Fruit fly (Drosophila melanogaster) whole organism, adult: Measurements from ENCODE around the gene BtbVII.

Experiments
- CG11617 ChIP-seq: fragments of 200-800 bp; sonication (Bioruptor generic); optimal IDR thresholded peaks from 2 replicates; lab custom pipeline; 2017; ENCODE audit warnings: mild to moderate bottlenecking, missing biosample characterization, missing genetic modification reagents, missing genetic modification characterization
- CG12768 ChIP-seq: fragments of 200-800 bp; sonication (Bioruptor generic); optimal IDR thresholded peaks from 2 replicates; lab custom pipeline; 2017; ENCODE audit warnings: missing biosample characterization, missing genetic modification characterization, mild to moderate bottlenecking, moderate library complexity, missing genetic modification reagents
- CG14711 ChIP-seq: fragments of 200-800 bp; sonication (Bioruptor generic); optimal IDR thresholded peaks from 2 replicates; lab custom pipeline; 2018; ENCODE audit warnings: missing biosample characterization, mild to moderate bottlenecking, missing genetic modification characterization, moderate library complexity
- CG1620 ChIP-seq: fragments of 200-800 bp; sonication (Bioruptor generic); optimal IDR thresholded peaks from 2 replicates; lab custom pipeline; 2016; ENCODE audit warnings: missing biosample characterization, missing genetic modification characterization
- CG33017 ChIP-seq: fragments of 200-800 bp; sonication (Bioruptor generic); optimal IDR thresholded peaks from 2 replicates; lab custom pipeline; 2018; ENCODE audit warnings: missing biosample characterization, mild to moderate bottlenecking, missing genetic modification characterization, moderate library complexity
- CG5204 ChIP-seq: fragments of 200-800 bp; sonication (Bioruptor generic); optimal IDR thresholded peaks from 2 replicates; lab custom pipeline; 2016; ENCODE audit warnings: missing biosample characterization, missing genetic modification characterization
- CG7045 ChIP-seq: fragments of 200-800 bp; sonication (Bioruptor generic); optimal IDR thresholded peaks from 2 replicates; lab custom pipeline; 2017; ENCODE audit warnings: missing biosample characterization, mild to moderate bottlenecking, missing genetic modification characterization
- CG7101 ChIP-seq: fragments of 200-800 bp; sonication (Bioruptor generic); optimal IDR thresholded peaks from 2 replicates; lab custom pipeline; 2018; ENCODE audit warnings: missing biosample characterization, mild to moderate bottlenecking, missing genetic modification characterization, moderate library complexity
- Clk ChIP-seq: fragments of 200-800 bp; sonication (Bioruptor generic); optimal IDR thresholded peaks from 2 replicates; lab custom pipeline; 2017; ENCODE audit warnings: missing biosample characterization, missing genetic modification characterization
- Crg-1 ChIP-seq: fragments of 200-800 bp; sonication (Bioruptor generic); optimal IDR thresholded peaks from 2 replicates; lab custom pipeline; 2016; ENCODE audit warnings: missing biosample characterization, missing genetic modification characterization
- Hr96 ChIP-seq: fragments of 200-800 bp; sonication (Bioruptor generic); optimal IDR thresholded peaks from 2 replicates; lab custom pipeline; 2016; ENCODE audit warnings: missing biosample characterization, missing genetic modification characterization
- Mnt ChIP-seq: fragments of 200-800 bp; sonication (Bioruptor generic); optimal IDR thresholded peaks from 2 replicates; lab custom pipeline; 2016; ENCODE audit warnings: missing biosample characterization, mild to moderate bottlenecking, missing genetic modification characterization
- bab1 ChIP-seq: fragments of 200-800 bp; sonication (Bioruptor generic); optimal IDR thresholded peaks from 3 replicates; lab custom pipeline; 2019; ENCODE audit warnings: missing biosample characterization, mild to moderate bottlenecking, missing genetic modification characterization, moderate library complexity
- cic ChIP-seq: fragments of 200-800 bp; sonication (Bioruptor generic); optimal IDR thresholded peaks from 2 replicates; lab custom pipeline; 2017; ENCODE audit warnings: missing biosample characterization, mild to moderate bottlenecking, missing genetic modification characterization, moderate library complexity
- cnc ChIP-seq, 2 experiments: fragments of >200 bp; optimal IDR thresholded peaks; 2 replicates each; lab custom pipeline; 2017
- kay ChIP-seq: fragments of 200-800 bp; sonication (Bioruptor generic); peaks from one replicate; lab custom pipeline; 2016; ENCODE audit warnings: missing biosample characterization, missing genetic modification characterization, borderline replicate concordance
- ovo ChIP-seq: fragments of 200-800 bp; sonication (Bioruptor generic); optimal IDR thresholded peaks from 2 replicates; lab custom pipeline; 2016; ENCODE audit warnings: missing biosample characterization, missing genetic modification characterization
- pad ChIP-seq: fragments of 200-800 bp; sonication (Bioruptor generic); optimal IDR thresholded peaks from 3 replicates; lab custom pipeline; 2017; ENCODE audit warnings: missing biosample characterization, missing genetic modification characterization, mild to moderate bottlenecking, moderate library complexity, missing genetic modification reagents
- tj ChIP-seq: fragments of 200-800 bp; sonication (Bioruptor generic); optimal IDR thresholded peaks from 3 replicates; lab custom pipeline; 2017; ENCODE audit warnings: missing biosample characterization, mild to moderate bottlenecking, missing genetic modification characterization, moderate library complexity
- toe ChIP-seq: fragments of 200-800 bp; sonication (Bioruptor generic); optimal IDR thresholded peaks from 2 replicates; lab custom pipeline; 2016; ENCODE audit warnings: missing biosample characterization, missing genetic modification characterization

The BtbVII gene

DNA sequence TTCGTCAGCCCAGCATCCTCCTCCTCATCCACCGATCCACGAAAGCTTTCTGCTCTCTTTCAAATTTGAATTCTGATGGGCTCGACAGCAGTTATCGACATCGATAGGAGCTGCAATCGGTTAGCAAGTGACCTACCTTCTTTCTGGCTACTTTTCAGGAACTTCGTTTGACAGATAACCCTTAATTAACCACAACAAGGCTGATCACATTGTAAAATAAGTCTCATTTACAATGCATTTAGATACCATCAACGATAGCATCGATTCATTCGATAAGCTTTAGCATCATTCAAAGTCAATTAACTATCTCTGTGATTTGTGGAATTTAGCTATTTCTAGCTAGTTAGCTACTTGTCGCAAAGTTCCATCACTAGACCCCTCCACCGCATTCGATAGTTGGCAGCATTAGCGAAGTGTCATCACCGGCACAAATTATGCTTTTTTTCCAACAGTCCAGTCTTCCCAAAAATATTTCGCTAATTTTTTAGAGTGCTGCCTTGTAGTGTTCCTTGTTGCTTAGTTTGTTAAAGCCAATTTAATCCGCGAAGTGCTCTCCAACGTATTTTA, 30.2 kb downstream of the BtbVII start, which contains the start of the genes MnM and Girdin:
TSS of gene MnM (minus strand) at position 51 of the 567 bp plus-strand sequence.
TSS of gene Girdin (plus strand) at position 401 of the 567 bp plus-strand sequence.
- peak; percentile 62 for TF ChIP-seq CG5204 (GFP tag; lab: Kevin White, UChicago)
- TF ChIP-seq pad (GFP tag; lab: Kevin White, UChicago), result peak; percentile 62
- TF ChIP-seq CG7101 (tag; lab: Kevin White, UChicago), result peak; percentile 43
- TF ChIP-seq CG1620 (GFP tag; lab: Kevin White, UChicago), result peak; percentile 73
- TF ChIP-seq CG33017 (tag; lab: Kevin White, UChicago), result no peak
- TF ChIP-seq Clk, result peak; percentile 9
- peak; percentile 23 for TF ChIP-seq bab1 (GFP tag; lab: Kevin White, UChicago)
- no peak for TF ChIP-seq cic (GFP tag; lab: Kevin White, UChicago)
- no peak for TF ChIP-seq cnc (optimal IDR thresholded peaks at IDR 0.05; lab: Kevin White, UChicago)
- TF ChIP-seq kay (GFP tag; lab: Kevin White, UChicago), result no peak
- TF ChIP-seq tj, result peak; percentile 31
- TF ChIP-seq CG12768 (GFP tag; lab: Kevin White, UChicago), result peak; percentile 0
- TF ChIP-seq Hr96 (GFP tag; lab: Kevin White, UChicago), result peak; percentile 75
- TF ChIP-seq CG14711 (tag; lab: Kevin White, UChicago), result peak; percentile 14
- TF ChIP-seq ovo (GFP tag; lab: Kevin White, UChicago), result no peak
- TF ChIP-seq Crg-1 (GFP tag; lab: Kevin White, UChicago), result peak; percentile 54
- TF ChIP-seq toe (GFP tag; lab: Kevin White, UChicago), result peak; percentile 67
- TF ChIP-seq CG7045 (GFP tag; lab: Kevin White, UChicago), result peak; percentile 39
- TF ChIP-seq CG11617 (GFP tag; lab: Kevin White, UChicago), result peak; percentile 66
- peak; percentile 58 for TF ChIP-seq Mnt (GFP tag; lab: Kevin White, UChicago)

dm6 chr3L:3179474-3179873, 31.0 kb downstream of the BtbVII start:
- TF ChIP-seq Mnt (GFP tag; lab: Kevin White, UChicago), result no peak
- TF ChIP-seq CG33017 (tag; lab: Kevin White, UChicago), result peak; percentile 73
- TF ChIP-seq Crg-1 (GFP tag; lab: Kevin White, UChicago), result peak; percentile 11
- TF ChIP-seq CG7101 (tag; lab: Kevin White, UChicago), result peak; percentile 68
- peak; percentile 47 for TF ChIP-seq CG1620 (GFP tag; lab: Kevin White, UChicago)
- TF ChIP-seq pad (GFP tag; lab: Kevin White, UChicago), result peak; percentile 36
- peak; percentile 27 for TF ChIP-seq CG11617 (GFP tag; lab: Kevin White, UChicago)
- peak; percentile 36 for TF ChIP-seq Hr96 (GFP tag; lab: Kevin White, UChicago)
- peak; percentile 78 for TF ChIP-seq CG7045 (GFP tag; lab: Kevin White, UChicago)
- TF ChIP-seq Clk, result no peak
- TF ChIP-seq CG5204 (GFP tag; lab: Kevin White, UChicago), result no peak
- peak; percentile 93 for TF ChIP-seq bab1 (GFP tag; lab: Kevin White, UChicago)
- no peak for TF ChIP-seq cic (GFP tag; lab: Kevin White, UChicago)
- peak; percentile 18 for TF ChIP-seq CG12768 (GFP tag; lab: Kevin White, UChicago)
- TF ChIP-seq tj, result peak; percentile 69
- peak; percentile 3 for TF ChIP-seq toe (GFP tag; lab: Kevin White, UChicago)
- peak; percentile 70 for TF ChIP-seq CG14711 (tag; lab: Kevin White, UChicago)

DNA sequence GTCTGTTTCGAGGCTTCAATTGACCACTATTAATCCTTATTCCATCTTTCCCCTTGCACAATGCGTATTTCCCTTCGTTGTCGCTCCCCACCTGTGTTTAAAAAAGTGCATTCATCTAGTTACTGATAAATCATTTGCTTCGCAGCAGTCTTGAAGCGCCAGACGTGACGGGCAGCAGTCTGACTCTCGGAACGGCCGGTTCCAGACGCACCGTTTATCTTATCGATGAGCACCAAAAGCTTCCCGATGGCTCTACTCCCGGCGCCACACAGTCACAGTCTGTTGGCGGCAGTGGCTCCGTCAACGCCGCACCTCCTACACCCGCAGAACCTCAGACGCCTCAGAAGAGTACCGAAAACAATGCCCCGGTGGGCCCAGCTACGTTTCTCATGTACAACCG, 35.7 kb downstream of the BtbVII start, which contains the start of gene CG42494:
TSS of gene CG42494 (plus strand) at position 301 of the 400 bp plus-strand sequence.
- no peak for TF ChIP-seq CG12768 (GFP tag; lab: Kevin White, UChicago)
- TF ChIP-seq cic (GFP tag; lab: Kevin White, UChicago), result no peak
- TF ChIP-seq Clk, result no peak
- TF ChIP-seq CG33017 (tag; lab: Kevin White, UChicago), result no peak
- no peak for TF ChIP-seq Mnt (GFP tag; lab: Kevin White, UChicago)
- TF ChIP-seq pad (GFP tag; lab: Kevin White, UChicago), result no peak
- TF ChIP-seq CG7101 (tag; lab: Kevin White, UChicago), result no peak
- TF ChIP-seq CG1620 (GFP tag; lab: Kevin White, UChicago), result no peak
- no peak for TF ChIP-seq cnc (optimal IDR thresholded peaks at IDR 0.05; lab: Kevin White, UChicago)
- no peak for TF ChIP-seq CG5204 (GFP tag; lab: Kevin White, UChicago)
- TF ChIP-seq CG11617 (GFP tag; lab: Kevin White, UChicago), result no peak
- TF ChIP-seq CG7045 (GFP tag; lab: Kevin White, UChicago), result no peak
- TF ChIP-seq CG14711 (tag; lab: Kevin White, UChicago), result no peak

dm6 chr3L:3186364-3186763, 37.9 kb downstream of the BtbVII start, which contains the start of gene CG32284:
CG32284 (plus strand) TSS chr3L:3186664.
- no peak for TF ChIP-seq bab1 (GFP tag; lab: Kevin White, UChicago)
- TF ChIP-seq Hr96 (GFP tag; lab: Kevin White, UChicago), result no peak
- TF ChIP-seq cic (GFP tag; lab: Kevin White, UChicago), result no peak
- TF ChIP-seq Clk, result no peak
- TF ChIP-seq CG11617 (GFP tag; lab: Kevin White, UChicago), result no peak
- no peak for TF ChIP-seq CG33017 (tag; lab: Kevin White, UChicago)
- no peak for TF ChIP-seq toe (GFP tag; lab: Kevin White, UChicago)
- no peak for TF ChIP-seq ovo (GFP tag; lab: Kevin White, UChicago)
- no peak for TF ChIP-seq CG5204 (GFP tag; lab: Kevin White, UChicago)
- no peak for TF ChIP-seq Crg-1 (GFP tag; lab: Kevin White, UChicago)

DNA sequence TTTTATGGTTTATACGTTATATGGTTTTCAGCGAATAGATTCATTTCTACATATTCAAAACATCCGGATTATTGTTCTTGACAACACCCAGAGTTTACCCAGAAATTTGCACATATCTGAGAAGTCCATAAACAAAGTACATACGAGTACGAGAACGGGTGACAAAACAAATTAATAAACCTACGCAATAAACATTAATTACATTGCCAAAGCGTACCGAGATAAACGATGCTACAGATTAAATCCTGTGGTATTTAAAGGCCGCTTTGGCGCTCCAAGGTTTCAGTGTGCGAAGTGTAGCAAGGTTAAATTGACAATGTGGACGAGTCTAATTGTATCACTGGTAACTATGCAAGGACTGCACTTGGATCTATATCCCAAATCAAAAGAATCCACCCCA, 38.8 kb downstream of the BtbVII start, which contains the start of gene CG14957:
TSS of gene CG14957 (plus strand) at position 301 of the 400 bp plus-strand sequence.
- TF ChIP-seq CG14711 (tag; lab: Kevin White, UChicago) (no peak), CG12768 (GFP tag; lab: Kevin White, UChicago) (peak; percentile 11), CG7045 (GFP tag; lab: Kevin White, UChicago) (peak; percentile 55)
